Fruit fly (Drosophila melanogaster) whole organism, embryonic: Measurements from ENCODE around the gene CG44837.

Experiments
- Aef1 ChIP-seq: fragments of 200-800 bp; sonication (Bioruptor generic); IDR thresholded peaks from 3 replicates; pipeline ENCODE4 v1.3.6; 2022; ENCODE audit warnings: missing biosample characterization, missing genetic modification characterization
- Atf6 ChIP-seq: fragments of 200-800 bp; sonication (Bioruptor generic); IDR thresholded peaks from 2 replicates; pipeline ENCODE4 v1.3.6; 2022; ENCODE audit warnings: missing biosample characterization, missing genetic modification characterization
- Awh ChIP-seq: fragments of 200-800 bp; sonication (Bioruptor generic); IDR thresholded peaks from 2 replicates; pipeline ENCODE4, ENCODE4 v1.3.6; 2022; ENCODE audit warnings: missing biosample characterization, missing genetic modification characterization
- CG10274 ChIP-seq: fragments of 200-800 bp; sonication (Bioruptor generic); optimal IDR thresholded peaks from 3 replicates; lab custom pipeline; 2017; ENCODE audit warnings: missing biosample characterization, mild to moderate bottlenecking, missing genetic modification characterization
- CG10321 ChIP-seq: fragments of 200-800 bp; sonication (Bioruptor generic); IDR thresholded peaks from 2 replicates; pipeline ENCODE4 v1.3.6; 2022; ENCODE audit warnings: missing biosample characterization, missing genetic modification characterization
- CG10543 ChIP-seq: fragments of 200-800 bp; sonication (Bioruptor generic); optimal IDR thresholded peaks from 3 replicates; lab custom pipeline; 2017; ENCODE audit warnings: missing biosample characterization, mild to moderate bottlenecking, missing genetic modification characterization, moderate library complexity
- CG11085 ChIP-seq: fragments of 200-800 bp; sonication (Bioruptor generic); IDR thresholded peaks from 2 replicates; pipeline ENCODE4 v1.3.6; 2022; ENCODE audit warnings: missing biosample characterization, missing genetic modification characterization
- CG11504 ChIP-seq: fragments of 200-800 bp; sonication (Bioruptor generic); optimal IDR thresholded peaks from 3 replicates; lab custom pipeline; 2019; ENCODE audit warnings: missing biosample characterization, mild to moderate bottlenecking, missing genetic modification characterization, moderate library complexity
- CG17385 ChIP-seq: fragments of 200-800 bp; sonication (Bioruptor generic); optimal IDR thresholded peaks from 3 replicates; lab custom pipeline; 2018; ENCODE audit warnings: missing biosample characterization, mild to moderate bottlenecking, missing genetic modification characterization
- CG17802 ChIP-seq: fragments of 200-800 bp; sonication (Bioruptor generic); optimal IDR thresholded peaks from 2 replicates; lab custom pipeline; 2018; ENCODE audit warnings: missing biosample characterization, mild to moderate bottlenecking, missing genetic modification characterization, moderate library complexity
- CG18011 ChIP-seq: fragments of 200-800 bp; sonication (Bioruptor generic); optimal IDR thresholded peaks from 2 replicates; lab custom pipeline; 2017; ENCODE audit warnings: missing biosample characterization, missing genetic modification characterization, mild to moderate bottlenecking, moderate library complexity, missing genotype
- CG2678 ChIP-seq: fragments of 200-800 bp; sonication (Bioruptor generic); optimal IDR thresholded peaks from 3 replicates; lab custom pipeline; 2019; ENCODE audit warnings: missing biosample characterization, mild to moderate bottlenecking, missing genetic modification characterization, moderate library complexity
- CG32772 ChIP-seq: fragments of 200-800 bp; sonication (Bioruptor generic); IDR thresholded peaks from 2 replicates; pipeline ENCODE4 v1.3.6; 2022; ENCODE audit warnings: missing biosample characterization, missing genetic modification characterization
- CG3407 ChIP-seq: fragments of 200-800 bp; sonication (Bioruptor generic); optimal IDR thresholded peaks from 2 replicates; lab custom pipeline; 2018; ENCODE audit warnings: missing biosample characterization, mild to moderate bottlenecking, missing genetic modification characterization
- CG34376 ChIP-seq: fragments of 200-800 bp; sonication (Bioruptor generic); optimal IDR thresholded peaks from 2 replicates; lab custom pipeline; 2018; ENCODE audit warnings: missing biosample characterization, mild to moderate bottlenecking, missing genetic modification characterization
- CG5245 ChIP-seq: fragments of 200-800 bp; sonication (Bioruptor generic); optimal IDR thresholded peaks from 3 replicates; lab custom pipeline; 2016; ENCODE audit warnings: missing biosample characterization, missing genetic modification characterization
- CG6765 ChIP-seq: fragments of 200-800 bp; sonication (Bioruptor generic); optimal IDR thresholded peaks from 3 replicates; lab custom pipeline; 2017; ENCODE audit warnings: missing biosample characterization, mild to moderate bottlenecking, missing genetic modification characterization
- CG7271 ChIP-seq: fragments of 200-800 bp; sonication (Bioruptor generic); optimal IDR thresholded peaks from 2 replicates; lab custom pipeline; 2018; ENCODE audit warnings: missing biosample characterization, mild to moderate bottlenecking, missing genetic modification characterization, moderate library complexity
- CG8290 ChIP-seq, 3 experiments: fragments of 200-800 bp; sonication (Bioruptor generic); optimal IDR thresholded peaks; 2 replicates each; lab custom pipeline; 2016 to 2019; ENCODE audit warnings: missing biosample characterization in 3 of 3, missing genetic modification characterization in 3 of 3, mild to moderate bottlenecking in 2 of 3, moderate library complexity in 1 of 3
- CG9437 ChIP-seq: fragments of 200-800 bp; sonication (Bioruptor generic); optimal IDR thresholded peaks from 2 replicates; lab custom pipeline; 2018; ENCODE audit warnings: missing biosample characterization, mild to moderate bottlenecking, missing genetic modification characterization
- CG9609 ChIP-seq: fragments of 200-800 bp; sonication (Bioruptor generic); optimal IDR thresholded peaks from 3 replicates; lab custom pipeline; 2016; ENCODE audit warnings: missing biosample characterization, missing genetic modification characterization
- CG9727 ChIP-seq: fragments of 200-800 bp; sonication (Bioruptor generic); optimal IDR thresholded peaks from 3 replicates; lab custom pipeline; 2017; ENCODE audit warnings: missing biosample characterization, mild to moderate bottlenecking, missing genetic modification characterization
- D19B ChIP-seq: fragments of 200-800 bp; sonication (Bioruptor generic); optimal IDR thresholded peaks from 2 replicates; lab custom pipeline; 2017; ENCODE audit warnings: missing biosample characterization, mild to moderate bottlenecking, missing genetic modification characterization
- Fer1 ChIP-seq: fragments of 200-800 bp; sonication (Bioruptor generic); optimal IDR thresholded peaks from 2 replicates; lab custom pipeline; 2017; ENCODE audit warnings: missing biosample characterization, mild to moderate bottlenecking, missing genetic modification characterization
- Hey ChIP-seq: fragments of 200-800 bp; sonication (Bioruptor generic); optimal IDR thresholded peaks from 3 replicates; lab custom pipeline; 2018; ENCODE audit warnings: missing biosample characterization, mild to moderate bottlenecking, missing genetic modification characterization
- Lpt ChIP-seq: fragments of >200 bp; optimal IDR thresholded peaks from 2 replicates; lab custom pipeline; 2018; ENCODE audit warnings: missing biosample characterization, missing genetic modification characterization
- MBD-R2 ChIP-seq: fragments of 200-800 bp; sonication (Bioruptor generic); IDR thresholded peaks from 2 replicates; pipeline ENCODE4 v1.3.6; 2022; ENCODE audit warnings: missing biosample characterization, missing genetic modification characterization
- Mes4 ChIP-seq: fragments of 200-800 bp; sonication (Bioruptor generic); optimal IDR thresholded peaks from 2 replicates; lab custom pipeline; 2016; ENCODE audit warnings: missing biosample characterization, missing genetic modification characterization
- Mrtf ChIP-seq: fragments of 200-800 bp; sonication (Bioruptor generic); IDR thresholded peaks from 3 replicates; pipeline ENCODE4 v1.3.6; 2022; ENCODE audit warnings: missing biosample characterization, missing genetic modification characterization
- Opbp ChIP-seq: fragments of 200-800 bp; sonication (Bioruptor generic); IDR thresholded peaks from 3 replicates; pipeline ENCODE4 v1.3.6; 2022; ENCODE audit warnings: missing biosample characterization, missing genetic modification characterization; ENCODE audit not compliant: partially characterized antibody
- Pdp1 ChIP-seq, 2 experiments: fragments of 200-800 bp; sonication (Bioruptor generic); optimal IDR thresholded peaks; 3 replicates each; lab custom pipeline; 2016; ENCODE audit warnings: missing biosample characterization in 2 of 2, missing genetic modification characterization in 2 of 2, mild to moderate bottlenecking in 1 of 2, moderate library complexity in 1 of 2
- abd-A ChIP-seq: fragments of 200-800 bp; sonication (Bioruptor generic); optimal IDR thresholded peaks from 3 replicates; lab custom pipeline; 2019; ENCODE audit warnings: missing biosample characterization, mild to moderate bottlenecking, missing genetic modification characterization, moderate library complexity
- dimm ChIP-seq: fragments of 200-800 bp; sonication (Bioruptor generic); IDR thresholded peaks from 2 replicates; pipeline ENCODE4 v1.3.6; 2022; ENCODE audit warnings: missing biosample characterization, missing genetic modification characterization
- dysf ChIP-seq: fragments of 200-800 bp; sonication (Bioruptor generic); IDR thresholded peaks from 3 replicates; pipeline ENCODE4 v1.3.6; 2022; ENCODE audit warnings: missing biosample characterization, missing genetic modification characterization
- fd96Cb ChIP-seq: fragments of 200-800 bp; sonication (Bioruptor generic); optimal IDR thresholded peaks from 2 replicates; lab custom pipeline; 2018; ENCODE audit warnings: missing biosample characterization, mild to moderate bottlenecking, missing genetic modification characterization, moderate library complexity
- gro ChIP-seq: fragments of 200-800 bp; sonication (Bioruptor generic); optimal IDR thresholded peaks from 2 replicates; lab custom pipeline; 2016; ENCODE audit warnings: missing biosample characterization, missing genetic modification characterization
- hb ChIP-seq: fragments of 200-800 bp; sonication (Bioruptor generic); IDR thresholded peaks from 3 replicates; pipeline ENCODE4 v1.3.6; 2022; ENCODE audit warnings: missing biosample characterization, missing genetic modification characterization; ENCODE audit not compliant: partially characterized antibody
- kay ChIP-seq: fragments of 200-800 bp; sonication (Bioruptor generic); optimal IDR thresholded peaks from 2 replicates; lab custom pipeline; 2016; ENCODE audit warnings: missing biosample characterization, missing genetic modification characterization
- lola ChIP-seq, 3 experiments: fragments of >200 bp in 2 of 3; fragments of 200-800 bp in 1 of 3; sonication (Bioruptor generic) in 1 of 3; optimal IDR thresholded peaks; 2 replicates each; lab custom pipeline; 2017 to 2019; ENCODE audit warnings: missing biosample characterization in 3 of 3, missing genetic modification characterization in 3 of 3, mild to moderate bottlenecking in 1 of 3, moderate library complexity in 1 of 3
- onecut ChIP-seq: fragments of 200-800 bp; sonication (Bioruptor generic); IDR thresholded peaks from 2 replicates; pipeline ENCODE4 v1.3.6; 2022; ENCODE audit warnings: missing biosample characterization, missing genetic modification characterization
- row ChIP-seq: fragments of 200-800 bp; sonication (Bioruptor generic); IDR thresholded peaks from 3 replicates; pipeline ENCODE4 v1.3.6; 2022; ENCODE audit warnings: missing biosample characterization, missing genetic modification characterization
- sens ChIP-seq: fragments of 200-800 bp; sonication (Bioruptor generic); peaks from one replicate; lab custom pipeline; 2016; ENCODE audit warnings: missing biosample characterization, missing genetic modification characterization
- sens-2 ChIP-seq: fragments of 200-800 bp; sonication (Bioruptor generic); IDR thresholded peaks from 2 replicates; pipeline ENCODE4 v1.3.6; 2022; ENCODE audit warnings: missing biosample characterization, missing genetic modification characterization
- stwl ChIP-seq: fragments of 200-800 bp; sonication (Bioruptor generic); optimal IDR thresholded peaks from 3 replicates; lab custom pipeline; 2018; ENCODE audit warnings: missing biosample characterization, mild to moderate bottlenecking, missing genetic modification characterization, moderate library complexity
- sug ChIP-seq: fragments of 200-800 bp; optimal IDR thresholded peaks from 2 replicates; lab custom pipeline; 2019; ENCODE audit warnings: missing biosample characterization, mild to moderate bottlenecking, missing genetic modification characterization, moderate library complexity
- trem ChIP-seq: fragments of 200-800 bp; optimal IDR thresholded peaks from 3 replicates; lab custom pipeline; 2019; ENCODE audit warnings: missing biosample characterization, mild to moderate bottlenecking, missing genetic modification characterization, moderate library complexity
- usp ChIP-seq: fragments of >200 bp; optimal IDR thresholded peaks from 2 replicates; lab custom pipeline; 2017; ENCODE audit warnings: missing biosample characterization, missing genetic modification characterization

The CG44837 gene

DNA sequence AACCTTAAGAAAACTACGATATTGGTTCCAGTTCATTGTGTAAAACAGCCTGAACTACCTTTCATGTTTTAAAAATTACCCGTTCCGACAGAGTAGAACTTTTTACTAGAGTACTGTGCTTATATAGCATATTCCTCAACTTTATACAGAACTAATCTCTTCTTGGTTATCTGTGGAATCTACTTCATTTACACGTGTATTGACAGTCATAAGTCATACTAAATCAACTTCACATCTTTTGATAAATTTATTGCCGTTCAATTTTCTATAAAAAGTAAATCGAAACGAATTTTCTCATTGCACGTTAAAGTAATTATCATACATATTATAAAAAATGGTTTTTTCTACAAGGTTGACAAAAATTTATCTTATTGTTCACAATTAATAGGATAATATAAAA, 35.0 kb upstream of the CG44837 start, which contains the start of gene CG42397:
Gene CG42397, minus strand, starts transcription at position 101 of the 400 bp plus-strand sequence.
- TF ChIP-seq Atf6 (GFP tag; lab: Robert Waterston, UW): no peak
- no peak for TF ChIP-seq CG17385 (GFP tag; lab: Kevin White, UChicago)
- no peak for TF ChIP-seq CG5245 (GFP tag; lab: Kevin White, UChicago)
- TF ChIP-seq D19B (GFP tag; lab: Kevin White, UChicago): peak; percentile 39
- TF ChIP-seq Aef1 (GFP tag; lab: Robert Waterston, UW): no peak
- TF ChIP-seq, all 482 proteins: peak for 1

DNA sequence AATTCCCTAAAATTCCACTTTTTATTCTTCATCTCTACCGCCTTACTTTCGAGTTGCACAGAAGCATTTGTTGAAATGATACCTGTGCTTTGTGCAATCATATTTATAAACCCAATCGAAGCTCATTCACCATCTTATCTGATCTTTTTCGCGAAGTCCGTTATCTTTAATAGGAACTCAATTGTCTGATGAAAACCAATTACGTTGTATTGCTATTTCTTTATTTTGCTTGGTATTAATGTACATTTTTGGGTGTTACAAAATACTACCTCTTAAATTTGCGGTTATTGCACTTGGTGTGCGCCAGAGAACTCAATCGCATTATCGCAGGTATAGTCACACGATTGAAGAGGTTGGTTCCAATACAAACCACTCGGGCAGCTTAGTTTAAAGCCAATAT, 34.2 kb upstream of the CG44837 start, which contains the start of gene Muc68E:
Gene Muc68E, minus strand, starts transcription at position 101 of the 400 bp plus-strand sequence.
- TF ChIP-seq abd-A (tag; lab: Kevin White, UChicago) (no peak), gro (GFP tag; lab: Kevin White, UChicago) (no peak), CG9727 (GFP tag; lab: Kevin White, UChicago) (no peak), Awh (GFP tag; lab: Robert Waterston, UW) (no peak), MBD-R2 (GFP tag; lab: Robert Waterston, UW) (no peak), trem (tag; lab: Kevin White, UChicago) (no peak), stwl (tag; lab: Kevin White, UChicago) (no peak), lola (GFP tag; optimal IDR thresholded peaks at IDR 0.05; lab: Kevin White, UChicago) (no peak), CG17385 (GFP tag; lab: Kevin White, UChicago) (no peak), CG9609 (GFP tag; lab: Kevin White, UChicago) (no peak), Lpt (GFP tag; lab: Kevin White, UChicago) (no peak), CG11085 (GFP tag; lab: Robert Waterston, UW) (no peak), CG17802 (tag; lab: Kevin White, UChicago) (no peak), onecut (GFP tag; lab: Robert Waterston, UW) (no peak), row (GFP tag; lab: Robert Waterston, UW) (no peak), CG8290 (GFP tag; optimal IDR thresholded peaks at IDR 0.05; lab: Kevin White, UChicago) (no peak), CG8290 (tag; optimal IDR thresholded peaks at IDR 0.05; lab: Kevin White, UChicago) (no peak), CG7271 (tag; lab: Kevin White, UChicago) (no peak), sens-2 (GFP tag; lab: Robert Waterston, UW) (no peak), CG6765 (no peak)

- peak; percentile 22 for TF ChIP-seq sug (tag; lab: Kevin White, UChicago)
- TF ChIP-seq CG10321: no peak
- TF ChIP-seq Mes4 (GFP tag; lab: Kevin White, UChicago): no peak
- no peak for TF ChIP-seq CG9727 (GFP tag; lab: Kevin White, UChicago)
- TF ChIP-seq dysf: 0 out of 3 replicates have a peak, but pooled peaks have one; percentile 25
- TF ChIP-seq CG11504 (tag; lab: Kevin White, UChicago): no peak
- no peak for TF ChIP-seq Opbp (GFP tag; lab: Robert Waterston, UW)
- TF ChIP-seq CG32772 (GFP tag; lab: Robert Waterston, UW): no peak
- TF ChIP-seq CG10274 (GFP tag; lab: Kevin White, UChicago): no peak
- TF ChIP-seq Mrtf (GFP tag; lab: Robert Waterston, UW): no peak
- no peak for TF ChIP-seq Fer1
- TF ChIP-seq sens (GFP tag; lab: Kevin White, UChicago): peak; percentile 21
- TF ChIP-seq Pdp1 (GFP tag; optimal IDR thresholded peaks at IDR 0.05; lab: Kevin White, UChicago): peak in 1 of 2 experiments; percentile 49
- TF ChIP-seq Hey (tag; lab: Kevin White, UChicago): no peak
- TF ChIP-seq hb (GFP tag; lab: Robert Waterston, UW): no peak
- no peak for TF ChIP-seq CG18011 (GFP tag; lab: Kevin White, UChicago)
- no peak for TF ChIP-seq kay (GFP tag; lab: Kevin White, UChicago)
- no peak for TF ChIP-seq CG9437
- TF ChIP-seq CG10543 (GFP tag; lab: Kevin White, UChicago): peak; percentile 53
- TF ChIP-seq CG34376: peak; percentile 62
- no peak for TF ChIP-seq CG3407 (GFP tag; lab: Kevin White, UChicago)
- no peak for TF ChIP-seq usp (GFP tag; lab: Kevin White, UChicago)
- no peak for TF ChIP-seq D19B (GFP tag; lab: Kevin White, UChicago)
- no peak for TF ChIP-seq dimm
- no peak for TF ChIP-seq CG2678 (tag; lab: Kevin White, UChicago)
- TF ChIP-seq fd96Cb (tag; lab: Kevin White, UChicago): no peak
Measured at dm6 chr3L:11966104-11966503, 27.4 kb upstream of the CG44837 start, which contains the start of gene prc. Gene prc, minus strand, starts transcription at chr3L:11966131.
